Fruit fly (Drosophila melanogaster) whole organism, embryonic: ENCODE data around the gene mRpL51.

Source experiments
- Abd-B ChIP-seq: fragments of 200-800 bp; sonication (Bioruptor generic); optimal IDR thresholded peaks from 2 replicates; lab custom pipeline; 2018; ENCODE audit warnings: missing biosample characterization, mild to moderate bottlenecking, missing genetic modification characterization, moderate library complexity
- Aef1 ChIP-seq: fragments of 200-800 bp; sonication (Bioruptor generic); IDR thresholded peaks from 3 replicates; pipeline ENCODE4 v1.3.6; 2022; ENCODE audit warnings: missing biosample characterization, missing genetic modification characterization
- Atf3 ChIP-seq: fragments of 200-800 bp; sonication (Bioruptor generic); optimal IDR thresholded peaks from 3 replicates; lab custom pipeline; 2016; ENCODE audit warnings: missing biosample characterization, missing genetic modification characterization
- Awh ChIP-seq: fragments of 200-800 bp; sonication (Bioruptor generic); IDR thresholded peaks from 2 replicates; pipeline ENCODE4, ENCODE4 v1.3.6; 2022; ENCODE audit warnings: missing biosample characterization, missing genetic modification characterization
- Blimp-1 ChIP-seq: fragments of 200-800 bp; sonication (Bioruptor generic); optimal IDR thresholded peaks from 3 replicates; lab custom pipeline; 2018; ENCODE audit warnings: missing biosample characterization, missing genetic modification characterization, mild to moderate bottlenecking, moderate library complexity, missing genetic modification reagents
- BtbVII ChIP-seq: fragments of 200-800 bp; sonication (Bioruptor generic); optimal IDR thresholded peaks from 3 replicates; lab custom pipeline; 2017; ENCODE audit warnings: missing biosample characterization, mild to moderate bottlenecking, missing genetic modification characterization
- C15 ChIP-seq: fragments of 200-800 bp; sonication (Bioruptor generic); IDR thresholded peaks from 3 replicates; pipeline ENCODE4 v1.3.6; 2022; ENCODE audit warnings: missing biosample characterization, missing genetic modification characterization
- CG10321 ChIP-seq: fragments of 200-800 bp; sonication (Bioruptor generic); IDR thresholded peaks from 2 replicates; pipeline ENCODE4 v1.3.6; 2022; ENCODE audit warnings: missing biosample characterization, missing genetic modification characterization
- CG10543 ChIP-seq: fragments of 200-800 bp; sonication (Bioruptor generic); optimal IDR thresholded peaks from 3 replicates; lab custom pipeline; 2017; ENCODE audit warnings: missing biosample characterization, mild to moderate bottlenecking, missing genetic modification characterization, moderate library complexity
- CG12744 ChIP-seq: fragments of 200-800 bp; sonication (Bioruptor generic); optimal IDR thresholded peaks from 2 replicates; lab custom pipeline; 2016; ENCODE audit warnings: missing biosample characterization, missing genetic modification characterization
- CG13123 ChIP-seq: fragments of 200-800 bp; sonication (Bioruptor generic); optimal IDR thresholded peaks from 2 replicates; lab custom pipeline; 2016; ENCODE audit warnings: missing biosample characterization, missing genetic modification characterization
- CG14050 ChIP-seq: fragments of 200-800 bp; sonication (Bioruptor generic); IDR thresholded peaks from 3 replicates; pipeline ENCODE4 v1.3.6; 2022; ENCODE audit warnings: missing biosample characterization, missing genetic modification characterization
- CG14441 ChIP-seq: fragments of 200-800 bp; sonication (Bioruptor generic); IDR thresholded peaks from 2 replicates; pipeline ENCODE4 v1.3.6; 2022; ENCODE audit warnings: missing biosample characterization, missing genetic modification characterization
- CG14860 ChIP-seq: fragments of 200-800 bp; sonication (Bioruptor generic); IDR thresholded peaks from 3 replicates; pipeline ENCODE4 v1.3.6; 2022; ENCODE audit warnings: missing biosample characterization, missing genetic modification characterization; ENCODE audit not compliant: partially characterized antibody
- CG17802 ChIP-seq: fragments of 200-800 bp; sonication (Bioruptor generic); optimal IDR thresholded peaks from 2 replicates; lab custom pipeline; 2018; ENCODE audit warnings: missing biosample characterization, mild to moderate bottlenecking, missing genetic modification characterization, moderate library complexity
- CG17912 ChIP-seq: fragments of 200-800 bp; sonication (Bioruptor generic); optimal IDR thresholded peaks from 2 replicates; lab custom pipeline; 2018; ENCODE audit warnings: missing biosample characterization, mild to moderate bottlenecking, missing genetic modification characterization
- CG2116 ChIP-seq: fragments of 200-800 bp; sonication (Bioruptor generic); optimal IDR thresholded peaks from 3 replicates; lab custom pipeline; 2018; ENCODE audit warnings: missing biosample characterization, mild to moderate bottlenecking, missing genetic modification characterization
- CG3995 ChIP-seq: fragments of 200-800 bp; sonication (Bioruptor generic); optimal IDR thresholded peaks from 3 replicates; lab custom pipeline; 2016; ENCODE audit warnings: missing biosample characterization, missing genetic modification characterization
- CG6683 ChIP-seq: fragments of 200-800 bp; sonication (Bioruptor generic); optimal IDR thresholded peaks from 2 replicates; lab custom pipeline; 2017; ENCODE audit warnings: missing biosample characterization, mild to moderate bottlenecking, missing genetic modification characterization, missing genetic modification reagents
- CG6854 ChIP-seq: fragments of 200-800 bp; sonication (Bioruptor generic); optimal IDR thresholded peaks from 3 replicates; lab custom pipeline; 2017; ENCODE audit warnings: missing biosample characterization, mild to moderate bottlenecking, missing genetic modification characterization
- CG7271 ChIP-seq: fragments of 200-800 bp; sonication (Bioruptor generic); optimal IDR thresholded peaks from 2 replicates; lab custom pipeline; 2018; ENCODE audit warnings: missing biosample characterization, mild to moderate bottlenecking, missing genetic modification characterization, moderate library complexity
- CG7987 ChIP-seq: fragments of 200-800 bp; sonication (Bioruptor generic); optimal IDR thresholded peaks from 2 replicates; lab custom pipeline; 2018; ENCODE audit warnings: missing biosample characterization, mild to moderate bottlenecking, missing genetic modification characterization, moderate library complexity
- CG8359 ChIP-seq: fragments of 200-800 bp; sonication (Bioruptor generic); optimal IDR thresholded peaks from 2 replicates; lab custom pipeline; 2017; ENCODE audit warnings: missing biosample characterization, mild to moderate bottlenecking, missing genetic modification characterization, borderline replicate concordance
- CG8765 ChIP-seq: fragments of 200-800 bp; sonication (Bioruptor generic); IDR thresholded peaks from 2 replicates; pipeline ENCODE4 v1.3.6; 2022; ENCODE audit warnings: missing biosample characterization, missing genetic modification characterization
- D ChIP-seq, 2 experiments: fragments of 200-800 bp in 1 of 2; fragments of >200 bp in 1 of 2; sonication (Bioruptor generic) in 1 of 2; optimal IDR thresholded peaks; 2 replicates in 1 of 2; 3 replicates in 1 of 2; lab custom pipeline; 2017; ENCODE audit warnings: mild to moderate bottlenecking in 1 of 2, missing biosample characterization in 1 of 2, missing genetic modification characterization in 1 of 2, missing genetic modification reagents in 1 of 2
- E2f1 ChIP-seq: fragments of 200-800 bp; sonication (Bioruptor generic); IDR thresholded peaks from 2 replicates; pipeline ENCODE4 v1.3.6; 2022; ENCODE audit warnings: missing biosample characterization, missing genetic modification characterization
- Ets97D ChIP-seq: fragments of 200-800 bp; sonication (Bioruptor generic); optimal IDR thresholded peaks from 3 replicates; lab custom pipeline; 2016; ENCODE audit warnings: missing biosample characterization, missing genetic modification characterization
- Hmr ChIP-seq: fragments of 200-800 bp; sonication (Bioruptor generic); optimal IDR thresholded peaks from 3 replicates; lab custom pipeline; 2017; ENCODE audit warnings: mild to moderate bottlenecking, missing biosample characterization, missing genetic modification reagents, missing genetic modification characterization
- NK7.1 ChIP-seq: fragments of 200-800 bp; sonication (Bioruptor generic); optimal IDR thresholded peaks from 3 replicates; lab custom pipeline; 2016; ENCODE audit warnings: missing biosample characterization, missing genetic modification characterization
- NfI ChIP-seq: fragments of 200-800 bp; sonication (Bioruptor generic); optimal IDR thresholded peaks from 3 replicates; lab custom pipeline; 2018; ENCODE audit warnings: missing biosample characterization, mild to moderate bottlenecking, missing genetic modification characterization, moderate library complexity
- Optix ChIP-seq: fragments of 200-800 bp; sonication (Bioruptor generic); IDR thresholded peaks from 3 replicates; pipeline ENCODE4 v1.3.6; 2022; ENCODE audit warnings: missing biosample characterization, missing genetic modification characterization
- Taf1 ChIP-seq: fragments of 200-800 bp; sonication (Bioruptor generic); IDR thresholded peaks from 2 replicates; pipeline ENCODE4 v1.3.6; 2022; ENCODE audit warnings: missing biosample characterization, missing genetic modification characterization
- ase ChIP-seq: fragments of 200-800 bp; sonication (Bioruptor generic); IDR thresholded peaks from 3 replicates; pipeline ENCODE4 v1.3.6; 2022; ENCODE audit warnings: missing biosample characterization, missing genetic modification characterization
- bowl ChIP-seq: fragments of 200-800 bp; sonication (Bioruptor generic); IDR thresholded peaks from 2 replicates; pipeline ENCODE4 v1.3.6; 2022; ENCODE audit warnings: missing biosample characterization, missing genetic modification characterization
- br ChIP-seq: fragments of >200 bp; optimal IDR thresholded peaks from 2 replicates; lab custom pipeline; 2017
- ci ChIP-seq: fragments of 200-800 bp; sonication (Bioruptor generic); IDR thresholded peaks from 3 replicates; pipeline ENCODE4 v1.3.6; 2022; ENCODE audit warnings: missing biosample characterization, missing genetic modification characterization
- esg ChIP-seq: fragments of 200-800 bp; sonication (Bioruptor generic); conservative IDR thresholded peaks from 2 replicates; pipeline ENCODE4 v1.3.6; 2022; ENCODE audit warnings: missing biosample characterization, missing genetic modification characterization
- ewg ChIP-seq: fragments of 200-800 bp; sonication (Bioruptor generic); optimal IDR thresholded peaks from 3 replicates; lab custom pipeline; 2017; ENCODE audit warnings: mild to moderate bottlenecking, missing biosample characterization, missing genetic modification reagents, missing genetic modification characterization
- fd96Cb ChIP-seq: fragments of 200-800 bp; sonication (Bioruptor generic); optimal IDR thresholded peaks from 2 replicates; lab custom pipeline; 2018; ENCODE audit warnings: missing biosample characterization, mild to moderate bottlenecking, missing genetic modification characterization, moderate library complexity
- gt ChIP-seq: fragments of 200-800 bp; sonication (Bioruptor generic); IDR thresholded peaks from 2 replicates; pipeline ENCODE4 v1.3.6; 2022; ENCODE audit warnings: missing biosample characterization, missing genetic modification characterization
- pb ChIP-seq: fragments of 200-800 bp; sonication (Bioruptor generic); optimal IDR thresholded peaks from 3 replicates; lab custom pipeline; 2016; ENCODE audit warnings: missing biosample characterization, missing genetic modification characterization
- shn ChIP-seq: fragments of 200-800 bp; sonication (Bioruptor generic); optimal IDR thresholded peaks from 3 replicates; lab custom pipeline; 2016; ENCODE audit warnings: missing biosample characterization, missing genetic modification characterization
- so ChIP-seq: fragments of 200-800 bp; sonication (Bioruptor generic); IDR thresholded peaks from 3 replicates; pipeline ENCODE4 v1.3.6; 2022; ENCODE audit warnings: missing biosample characterization, missing genetic modification characterization
- toy ChIP-seq: fragments of 200-800 bp; sonication (Bioruptor generic); IDR thresholded peaks from 2 replicates; pipeline ENCODE4 v1.3.6; 2022; ENCODE audit warnings: missing biosample characterization, missing genetic modification characterization
- trem ChIP-seq: fragments of 200-800 bp; optimal IDR thresholded peaks from 3 replicates; lab custom pipeline; 2019; ENCODE audit warnings: missing biosample characterization, mild to moderate bottlenecking, missing genetic modification characterization, moderate library complexity
- vfl ChIP-seq: fragments of 200-800 bp; sonication (Bioruptor generic); optimal IDR thresholded peaks from 2 replicates; lab custom pipeline; 2016; ENCODE audit warnings: missing biosample characterization, missing genetic modification characterization
- wek ChIP-seq: fragments of 200-800 bp; sonication (Bioruptor generic); optimal IDR thresholded peaks from 3 replicates; lab custom pipeline; 2018; ENCODE audit warnings: missing biosample characterization, mild to moderate bottlenecking, missing genetic modification characterization, moderate library complexity
- wor ChIP-seq: fragments of 200-800 bp; sonication (Bioruptor generic); IDR thresholded peaks from 2 replicates; pipeline ENCODE4 v1.3.6; 2022; ENCODE audit warnings: missing biosample characterization, missing genetic modification characterization
- z ChIP-seq: fragments of 200-800 bp; sonication (Bioruptor generic); IDR thresholded peaks from 3 replicates; pipeline ENCODE4 v1.3.6; 2022; ENCODE audit warnings: missing biosample characterization, missing genetic modification characterization

Gene mRpL51

dm6 chr2L:8535394-8536176 lies 18.4 kb upstream of the mRpL51 start (continued):
- TF ChIP-seq E2f1 (GFP tag; lab: Robert Waterston, UW) (peak; percentile 84), Awh (GFP tag; lab: Robert Waterston, UW) (no peak; the same call in 1 of the 2 replicates), wek (GFP tag; lab: Kevin White, UChicago) (no peak), D (optimal IDR thresholded peaks at IDR 0.05; lab: Kevin White, UChicago) (no peak), D (GFP tag; optimal IDR thresholded peaks at IDR 0.05; lab: Kevin White, UChicago) (peak; percentile 94), CG17802 (tag; lab: Kevin White, UChicago) (peak; percentile 52), Taf1 (peak; percentile 28; the same call in 1 of the 2 replicates), CG8359 (GFP tag; lab: Kevin White, UChicago) (peak; percentile 84), bowl (GFP tag; lab: Robert Waterston, UW) (no peak), esg (GFP tag; lab: Robert Waterston, UW) (peak; percentile 79), NfI (peak; percentile 79), ase (GFP tag; lab: Robert Waterston, UW) (peak; percentile 68), toy (GFP tag; lab: Robert Waterston, UW) (peak; percentile 45; the same call in 1 of the 2 replicates), CG7271 (tag; lab: Kevin White, UChicago) (no peak), CG17912 (peak; percentile 72), CG12744 (GFP tag; lab: Kevin White, UChicago) (no peak), ci (GFP tag; lab: Robert Waterston, UW) (peak; percentile 72), Hmr (GFP tag; lab: Kevin White, UChicago) (peak; percentile 91), ewg (GFP tag; lab: Kevin White, UChicago) (peak; percentile 78), wor (GFP tag; lab: Robert Waterston, UW) (peak; percentile 79), CG14860 (GFP tag; lab: Robert Waterston, UW) (no peak), Aef1 (peak; percentile 64), CG2116 (peak; percentile 61), so (peak; percentile 76; the same call in 1 of the 3 replicates), trem (tag; lab: Kevin White, UChicago) (peak; percentile 87), br (no peak), CG6683 (GFP tag; lab: Kevin White, UChicago) (peak; percentile 84), NK7.1 (peak; percentile 35), CG3995 (no peak), CG10321 (GFP tag; lab: Robert Waterston, UW) (peak; percentile 34; the same call in 1 of the 2 replicates), Optix (GFP tag; lab: Robert Waterston, UW) (peak; percentile 62; the same call in 2 of the 3 replicates), Atf3 (GFP tag; lab: Kevin White, UChicago) (no peak), z (GFP tag; lab: Robert Waterston, UW) (no peak; the same call in 2 of the 3 replicates), BtbVII (GFP tag; lab: Kevin White, UChicago) (peak; percentile 95), CG14441 (GFP tag; lab: Robert Waterston, UW) (peak; percentile 71), pb (GFP tag; lab: Kevin White, UChicago) (peak; percentile 33), Ets97D (GFP tag; lab: Kevin White, UChicago) (peak; percentile 19), Blimp-1 (GFP tag; lab: Kevin White, UChicago) (peak; percentile 90), shn (GFP tag; lab: Kevin White, UChicago) (no peak), CG13123 (GFP tag; lab: Kevin White, UChicago) (peak; percentile 72), fd96Cb (tag; lab: Kevin White, UChicago) (peak; percentile 94), CG8765 (GFP tag; lab: Robert Waterston, UW) (no peak), CG10543 (GFP tag; lab: Kevin White, UChicago) (peak; percentile 91), C15 (no peak; the same call in 1 of the 3 replicates), CG14050 (peak; percentile 61; the same call in 2 of the 3 replicates), gt (no peak), CG7987 (GFP tag; lab: Kevin White, UChicago) (peak; percentile 56), Abd-B (GFP tag; lab: Kevin White, UChicago) (peak; percentile 89), vfl (GFP tag; lab: Kevin White, UChicago) (peak; percentile 24), CG6854 (GFP tag; lab: Kevin White, UChicago) (peak; percentile 87)
